Worm (Caenorhabditis elegans): ENCODE measurements around the gene C52E2.2.
"Not testable (repeated sequence)": the region's sequence is repeated elsewhere in the genome, so short reads cannot be mapped to it uniquely, and the experiment has no call there.

ce11 chrII:1854094-1854493 lies 1.5 kb downstream of the C52E2.2 start, which contains the start of gene fbxb-95:
- TF ChIP-seq tbx-2 (tag; optimal IDR thresholded peaks at IDR 0.05); R02D3.7 (tag; optimal IDR thresholded peaks at IDR 0.05); ceh-16 (tag; optimal IDR thresholded peaks at IDR 0.05); skn-1 (tag; optimal IDR thresholded peaks at IDR 0.05); daf-12 (tag; optimal IDR thresholded peaks at IDR 0.05); sea-2 (GFP tag; optimal IDR thresholded peaks at IDR 0.05); aly-2 (tag; optimal IDR thresholded peaks at IDR 0.05); ceh-28 (tag; optimal IDR thresholded peaks at IDR 0.05); pha-4 (tag; optimal IDR thresholded peaks at IDR 0.05); unc-39 (tag; optimal IDR thresholded peaks at IDR 0.05); nhr-11 (tag; optimal IDR thresholded peaks at IDR 0.05): not testable (repeated sequence)
